Worm (Caenorhabditis elegans): ENCODE measurements around the gene mrps-14.

- TF ChIP-seq K02D7.2 (tag; optimal IDR thresholded peaks at IDR 0.05) (no peak), pha-4 (tag; optimal IDR thresholded peaks at IDR 0.05) (no peak), fkh-10 (GFP tag; optimal IDR thresholded peaks at IDR 0.05) (no peak), dve-1 (tag; optimal IDR thresholded peaks at IDR 0.05) (no peak), tbx-2 (tag; optimal IDR thresholded peaks at IDR 0.05) (no peak)
Observed at ce11 chrII:10247154-10247553, 4.9 kb upstream of the mrps-14 start.
